Worm (Caenorhabditis elegans): Measurements from ENCODE around the gene clk-1.

clk-1 gene

ce11 chrIII:5230415-5230814 is 47.3 kb upstream of the clk-1 start, which contains the start of gene prmt-5 (continued):
- TF ChIP-seq zfp-3 (GFP tag; conservative IDR thresholded peaks at IDR 0.05) = peak; percentile 88
- no peak for TF ChIP-seq aly-2 (tag; optimal IDR thresholded peaks at IDR 0.05)
- 0 out of 2 replicates have a peak, but pooled peaks have one; percentile 4 for TF ChIP-seq F44E2.7 (GFP tag; IDR thresholded peaks at IDR 0.05)
- TF ChIP-seq Y5F2A.4 (GFP tag; optimal IDR thresholded peaks at IDR 0.05) = peak; percentile 47
- TF ChIP-seq egl-43 (GFP tag; IDR thresholded peaks at IDR 0.05) = peak; percentile 72; the same call in 1 of the 2 replicates
- TF ChIP-seq hlh-11 (tag; optimal IDR thresholded peaks at IDR 0.05) = peak; percentile 51
- peak; percentile 38 for TF ChIP-seq nhr-77 (tag; optimal IDR thresholded peaks at IDR 0.05)
- TF ChIP-seq ZK337.2 (GFP tag; IDR thresholded peaks at IDR 0.05) = no peak
- peak; percentile 59 for TF ChIP-seq spr-3 (GFP tag; optimal IDR thresholded peaks at IDR 0.05)
- TF ChIP-seq lin-38 (GFP tag; IDR thresholded peaks at IDR 0.05) = peak; percentile 79
- peak; percentile 44 for TF ChIP-seq nhr-10 (tag; optimal IDR thresholded peaks at IDR 0.05)
- TF ChIP-seq mep-1 (tag; optimal IDR thresholded peaks at IDR 0.05) = peak; percentile 47
- TF ChIP-seq gei-8 (GFP tag; optimal IDR thresholded peaks at IDR 0.05) = peak; percentile 79
- no peak for TF ChIP-seq ceh-44 (GFP tag; IDR thresholded peaks at IDR 0.05)
- TF ChIP-seq nhr-102 (tag; optimal IDR thresholded peaks at IDR 0.05) = peak; percentile 74
- peak; percentile 34; the same call in 1 of the 2 replicates for TF ChIP-seq Y48G9A.11 (GFP tag; IDR thresholded peaks at IDR 0.05)
- no peak for TF ChIP-seq ztf-7 (tag; optimal IDR thresholded peaks at IDR 0.05)
- TF ChIP-seq T20F7.1 (GFP tag; optimal IDR thresholded peaks at IDR 0.05) = peak; percentile 59
- no peak for TF ChIP-seq pqm-1 (tag; optimal IDR thresholded peaks at IDR 0.05)
- TF ChIP-seq mxl-3 (GFP tag; optimal IDR thresholded peaks at IDR 0.05) = no peak
- peak; percentile 2 for TF ChIP-seq nhr-28 (tag; optimal IDR thresholded peaks at IDR 0.05)
- no peak for TF ChIP-seq F26F4.8 (GFP tag; conservative IDR thresholded peaks at IDR 0.05)
- TF ChIP-seq dpl-1 (GFP tag; optimal IDR thresholded peaks at IDR 0.05) = peak; percentile 0
- no peak for TF ChIP-seq hmg-1.1 (GFP tag; IDR thresholded peaks at IDR 0.05)
- TF ChIP-seq ceh-20 (GFP tag; IDR thresholded peaks at IDR 0.05) = 0 out of 2 replicates have a peak, but pooled peaks have one; percentile 8
- TF ChIP-seq daf-19 (GFP tag; conservative IDR thresholded peaks at IDR 0.05) = no peak
- no peak for TF ChIP-seq zip-11 (GFP tag; IDR thresholded peaks at IDR 0.05)
- no peak for TF ChIP-seq ceh-32 (tag; optimal IDR thresholded peaks at IDR 0.05; ENCODE audit: poor library complexity)
- peak; percentile 93 for TF ChIP-seq ama-1 (optimal IDR thresholded peaks at IDR 0.05)
- peak; percentile 76 for TF ChIP-seq Y105C5A.15 (GFP tag; IDR thresholded peaks at IDR 0.05)
- peak; percentile 29 for TF ChIP-seq dmd-6 (GFP tag; IDR thresholded peaks at IDR 0.05)
- 0 out of 2 replicates have a peak, but pooled peaks have one; percentile 73 for TF ChIP-seq lin-1 (GFP tag; IDR thresholded peaks at IDR 0.05)
- TF ChIP-seq ceh-28 (tag; optimal IDR thresholded peaks at IDR 0.05) = no peak
- TF ChIP-seq tra-1 (GFP tag; IDR thresholded peaks at IDR 0.05) = peak; percentile 67
- no peak for TF ChIP-seq hlh-30 (tag; optimal IDR thresholded peaks at IDR 0.05; ENCODE audit: insufficient read depth)
- peak; percentile 61 for TF ChIP-seq dve-1 (tag; optimal IDR thresholded peaks at IDR 0.05; ENCODE audit: insufficient read depth)
- TF ChIP-seq lin-13 (GFP tag; optimal IDR thresholded peaks at IDR 0.05) = no peak
- TF ChIP-seq nhr-111 (GFP tag; optimal IDR thresholded peaks at IDR 0.05) = peak; percentile 62
- peak; percentile 48 for TF ChIP-seq sdz-12 (GFP tag; optimal IDR thresholded peaks at IDR 0.05)
- peak; percentile 30 for TF ChIP-seq rbr-2 (tag; optimal IDR thresholded peaks at IDR 0.05)
- no peak for TF ChIP-seq set-16 (GFP tag; IDR thresholded peaks at IDR 0.05)

- TF ChIP-seq pqm-1 (tag; optimal IDR thresholded peaks at IDR 0.05) (no peak), aly-2 (tag; optimal IDR thresholded peaks at IDR 0.05) (no peak), mes-2 (tag; optimal IDR thresholded peaks at IDR 0.05; ENCODE audit: poor library complexity, severe bottlenecking) (peak; percentile 58)
These were observed 44.6 kb upstream of the clk-1 start for ce11 chrIII:5233140-5233539.
